Fruit fly (Drosophila melanogaster): ENCODE data around the gene CG31751.

Gene CG31751

DNA sequence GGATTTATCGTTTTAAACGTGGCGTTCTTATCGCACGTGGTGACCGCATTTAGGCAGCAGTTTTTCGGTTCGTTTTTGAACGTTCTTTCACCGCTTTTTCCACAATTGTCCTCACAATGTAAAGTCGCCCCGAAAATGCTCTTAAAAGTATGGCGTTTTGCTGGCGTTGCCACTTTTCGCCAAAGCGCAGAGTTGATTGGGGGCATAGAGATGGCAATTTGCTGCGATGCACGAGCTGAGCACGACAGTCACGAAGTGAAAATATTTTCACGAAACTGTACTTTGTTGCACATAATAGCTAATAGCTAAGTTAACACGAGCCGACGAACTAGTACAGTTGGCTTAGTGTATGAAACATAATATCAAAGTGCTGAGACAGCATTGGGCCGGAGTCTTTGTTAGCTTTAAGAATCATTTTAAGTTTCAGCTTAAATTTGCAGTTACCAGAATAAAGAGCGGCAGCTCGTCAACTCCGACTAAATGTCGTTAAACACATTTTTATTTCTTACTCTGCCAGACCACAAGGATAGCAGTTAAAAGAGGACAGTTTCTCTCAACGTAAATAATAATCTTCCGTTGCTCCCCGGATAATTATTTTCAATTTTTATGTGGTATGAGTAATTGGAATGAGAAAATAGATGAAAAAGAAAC lies 11.8 kb downstream of the CG31751 start, which contains the start of gene msl-1 (continued):
- TF ChIP-seq Rfx (GFP tag; IDR thresholded peaks at IDR 0.05): peak; percentile 82
- TF ChIP-seq ara (GFP tag; IDR thresholded peaks at IDR 0.05): no peak
- no peak for TF ChIP-seq ro (GFP tag; IDR thresholded peaks at IDR 0.05)
- TF ChIP-seq gcm (GFP tag; optimal IDR thresholded peaks at IDR 0.05): no peak
- TF ChIP-seq CG8478 (optimal IDR thresholded peaks at IDR 0.05): no peak
- TF ChIP-seq CG3065 (GFP tag; optimal IDR thresholded peaks at IDR 0.05): no peak
- peak; percentile 98 for TF ChIP-seq Bgb (GFP tag; IDR thresholded peaks at IDR 0.05; ENCODE audit: partially characterized antibody)
- TF ChIP-seq Sry-δ (GFP tag; optimal IDR thresholded peaks at IDR 0.05): peak; percentile 92
- no peak for TF ChIP-seq wor (GFP tag; IDR thresholded peaks at IDR 0.05)
- no peak for TF ChIP-seq fd64A (GFP tag; optimal IDR thresholded peaks at IDR 0.05)
- peak; percentile 91 for TF ChIP-seq CG9932 (GFP tag; IDR thresholded peaks at IDR 0.05)
- no peak for TF ChIP-seq CG1233 (GFP tag; optimal IDR thresholded peaks at IDR 0.05)
- no peak for TF ChIP-seq CG10543 (GFP tag; optimal IDR thresholded peaks at IDR 0.05)
- TF ChIP-seq CG31441 (GFP tag; IDR thresholded peaks at IDR 0.05): no peak
- TF ChIP-seq aop (GFP tag; IDR thresholded peaks at IDR 0.05): no peak
- TF ChIP-seq sna (GFP tag; IDR thresholded peaks at IDR 0.05; ENCODE audit: partially characterized antibody): peak; percentile 89
- TF ChIP-seq CG7556 (GFP tag; optimal IDR thresholded peaks at IDR 0.05): no peak
- TF ChIP-seq Xrp1 (GFP tag; IDR thresholded peaks at IDR 0.05): peak; percentile 10; the same call in 1 of the 2 replicates
- no peak for TF ChIP-seq Deaf1 (tag; optimal IDR thresholded peaks at IDR 0.05)
- TF ChIP-seq CG12744 (GFP tag; optimal IDR thresholded peaks at IDR 0.05): no peak
- TF ChIP-seq Six4 (GFP tag; optimal IDR thresholded peaks at IDR 0.05): no peak
- no peak for TF ChIP-seq corto (GFP tag; optimal IDR thresholded peaks at IDR 0.05)
- TF ChIP-seq Nf-YA (GFP tag; IDR thresholded peaks at IDR 0.05): no peak
- TF ChIP-seq CG11696 (GFP tag; IDR thresholded peaks at IDR 0.05): no peak
- TF ChIP-seq CG15696 (tag; optimal IDR thresholded peaks at IDR 0.05): no peak
- no peak for TF ChIP-seq gem (tag; optimal IDR thresholded peaks at IDR 0.05)
- TF ChIP-seq fu2 (GFP tag; optimal IDR thresholded peaks at IDR 0.05): peak; percentile 3
- TF ChIP-seq Tbp (GFP tag; optimal IDR thresholded peaks at IDR 0.05): no peak
- TF ChIP-seq CG10565 (GFP tag; optimal IDR thresholded peaks at IDR 0.05): no peak
- TF ChIP-seq sens-2 (GFP tag; IDR thresholded peaks at IDR 0.05): no peak
- peak; percentile 45; the same call in 1 of the 2 replicates for TF ChIP-seq al (GFP tag; IDR thresholded peaks at IDR 0.05)
- TF ChIP-seq CG16863 (GFP tag; optimal IDR thresholded peaks at IDR 0.05): no peak
- TF ChIP-seq CG6813 (GFP tag; optimal IDR thresholded peaks at IDR 0.05): no peak
- peak; percentile 41 for TF ChIP-seq CG9817 (tag; optimal IDR thresholded peaks at IDR 0.05)
- TF ChIP-seq CG14860 (GFP tag; IDR thresholded peaks at IDR 0.05; ENCODE audit: partially characterized antibody): peak; percentile 95
- TF ChIP-seq CG3407 (GFP tag; optimal IDR thresholded peaks at IDR 0.05): no peak
- TF ChIP-seq CG30403 (GFP tag; optimal IDR thresholded peaks at IDR 0.05): peak; percentile 31
- TF ChIP-seq CG12769 (tag; optimal IDR thresholded peaks at IDR 0.05): no peak
- TF ChIP-seq dmrt11E (tag; optimal IDR thresholded peaks at IDR 0.05): no peak
- TF ChIP-seq Atf6 (GFP tag; IDR thresholded peaks at IDR 0.05): no peak
- TF ChIP-seq CG8944 (GFP tag; optimal IDR thresholded peaks at IDR 0.05): peak; percentile 39
- no peak for TF ChIP-seq maf-S (GFP tag; optimal IDR thresholded peaks at IDR 0.05)
- no peak for TF ChIP-seq CG10959 (GFP tag; IDR thresholded peaks at IDR 0.05)
- peak; percentile 80 for TF ChIP-seq CG11456 (GFP tag; IDR thresholded peaks at IDR 0.05)
- no peak for TF ChIP-seq TFAM (GFP tag; optimal IDR thresholded peaks at IDR 0.05)
- TF ChIP-seq hkb (optimal IDR thresholded peaks at IDR 0.05): no peak
- TF ChIP-seq hkb (GFP tag; IDR thresholded peaks at IDR 0.05): no peak
- no peak for TF ChIP-seq B-H1 (GFP tag; IDR thresholded peaks at IDR 0.05)
- no peak for TF ChIP-seq ftz-f1 (GFP tag; optimal IDR thresholded peaks at IDR 0.05)
- TF ChIP-seq CG18262 (tag; optimal IDR thresholded peaks at IDR 0.05): no peak
- TF ChIP-seq Side (GFP tag; optimal IDR thresholded peaks at IDR 0.05): peak; percentile 2
- TF ChIP-seq Gsc (GFP tag; IDR thresholded peaks at IDR 0.05): no peak

Data from whole organism, embryonic.